Worm (Caenorhabditis elegans) whole organism, L4 larva: Measurements from ENCODE around the gene C16A3.6.

ENCODE experiments used
- D1046.2 ChIP-seq: fragments of 200-800 bp; sonication (Bioruptor generic); IDR thresholded peaks from 2 replicates; pipeline ENCODE4 v1.3.6; 2022; ENCODE audit warnings: missing genetic modification characterization, missing compliant biosample characterization
- F26F4.8 ChIP-seq: fragments of 200-800 bp; sonication (Bioruptor generic); conservative IDR thresholded peaks from 2 replicates; pipeline ENCODE4 v1.3.6; 2022; ENCODE audit warnings: missing genetic modification characterization, missing compliant biosample characterization
- F37D6.2 ChIP-seq: sonication (generic microtip); optimal IDR thresholded peaks from 2 replicates; lab custom pipeline; 2016; ENCODE audit warnings: mild to moderate bottlenecking, missing genetic modification characterization, missing compliant biosample characterization
- F44E2.7 ChIP-seq: fragments of 200-800 bp; sonication (Bioruptor generic); IDR thresholded peaks from 2 replicates; pipeline ENCODE4 v2.1.2; 2022; ENCODE audit warnings: missing genetic modification characterization, missing compliant biosample characterization
- R02D3.7 ChIP-seq: fragments of 150-350 bp; sonication (generic microtip); optimal IDR thresholded peaks from 3 replicates; lab custom pipeline; 2014; ENCODE audit warnings: missing biosample characterization, missing genetic modification characterization
- Y105C5A.15 ChIP-seq: fragments of 200-800 bp; sonication (Bioruptor generic); IDR thresholded peaks from 2 replicates; pipeline ENCODE4 v1.3.6; 2022; ENCODE audit warnings: missing genetic modification characterization, missing compliant biosample characterization
- ZK546.5 ChIP-seq, 2 experiments: sonication (generic microtip); optimal IDR thresholded peaks; 2 replicates each; lab custom pipeline; 2017; ENCODE audit warnings: missing biosample characterization in 2 of 2, missing genetic modification characterization in 2 of 2
- aly-2 ChIP-seq: sonication (generic microtip); optimal IDR thresholded peaks from 2 replicates; lab custom pipeline; 2018; ENCODE audit warnings: missing biosample characterization, missing genetic modification characterization
- arid-1 ChIP-seq: fragments of 200-800 bp; sonication (Bioruptor generic); conservative IDR thresholded peaks from 2 replicates; pipeline ENCODE4 v1.3.6; 2022; ENCODE audit warnings: missing genetic modification reagents, missing genetic modification characterization, missing compliant biosample characterization
- ceh-32 ChIP-seq: sonication (generic microtip); optimal IDR thresholded peaks from 2 replicates; lab custom pipeline; 2016; ENCODE audit warnings: mild to moderate bottlenecking, missing genetic modification characterization, missing compliant biosample characterization; ENCODE audit not compliant: poor library complexity
- ceh-44 ChIP-seq: fragments of 200-800 bp; sonication (Bioruptor generic); IDR thresholded peaks from 2 replicates; pipeline ENCODE4 v1.3.6; 2022; ENCODE audit warnings: missing genetic modification reagents, missing genetic modification characterization, missing compliant biosample characterization
- cey-2 ChIP-seq: sonication (generic microtip); optimal IDR thresholded peaks from 3 replicates; lab custom pipeline; 2017; ENCODE audit warnings: missing genetic modification characterization, mild to moderate bottlenecking, missing compliant biosample characterization, antibody characterized with exemption, borderline replicate concordance; ENCODE audit not compliant: insufficient read depth
- daf-12 ChIP-seq: fragments of 150-350 bp; optimal IDR thresholded peaks from 2 replicates; lab custom pipeline; 2014; ENCODE audit warnings: missing biosample characterization, missing genetic modification reagents, missing genetic modification characterization
- daf-16 ChIP-seq, 3 experiments: sonication (generic microtip); optimal IDR thresholded peaks; 2 replicates each; lab custom pipeline; 2016 to 2017; ENCODE audit warnings: missing genetic modification characterization in 3 of 3, missing genetic modification reagents in 3 of 3, mild to moderate bottlenecking in 2 of 3, missing compliant biosample characterization in 2 of 3, missing biosample characterization in 1 of 3, moderate library complexity in 1 of 3
- dmd-9 ChIP-seq: fragments of 200-800 bp; sonication (Bioruptor generic); IDR thresholded peaks from 2 replicates; pipeline ENCODE4 v1.3.6; 2022; ENCODE audit warnings: missing genetic modification reagents, missing genetic modification characterization, missing compliant biosample characterization
- dpl-1 ChIP-seq: fragments of 150-350 bp; optimal IDR thresholded peaks from 2 replicates; lab custom pipeline; 2014; ENCODE audit warnings: missing biosample characterization, missing genetic modification reagents, missing genetic modification characterization
- duxl-1 ChIP-seq: sonication (generic microtip); optimal IDR thresholded peaks from 2 replicates; lab custom pipeline; 2016; ENCODE audit warnings: mild to moderate bottlenecking, missing genetic modification characterization, moderate library complexity, missing compliant biosample characterization; ENCODE audit not compliant: poor library complexity
- egl-27 ChIP-seq: sonication (generic microtip); optimal IDR thresholded peaks from 3 replicates; lab custom pipeline; 2017; ENCODE audit warnings: missing biosample characterization, missing genetic modification reagents, missing genetic modification characterization
- egl-43 ChIP-seq: fragments of 200-800 bp; sonication (Bioruptor generic); IDR thresholded peaks from 2 replicates; pipeline ENCODE4 v1.3.6; 2022; ENCODE audit warnings: missing genetic modification reagents, missing genetic modification characterization, missing compliant biosample characterization
- fos-1 ChIP-seq: fragments of 150-350 bp; optimal IDR thresholded peaks from 2 replicates; lab custom pipeline; 2014; ENCODE audit warnings: missing biosample characterization, missing genetic modification characterization
- hif-1 ChIP-seq, 2 experiments: sonication (generic microtip); optimal IDR thresholded peaks; 2 replicates each; lab custom pipeline; 2016 to 2017; ENCODE audit warnings: missing compliant biosample characterization in 2 of 2, missing genetic modification characterization in 2 of 2, missing genetic modification reagents in 2 of 2, missing genotype in 2 of 2, mild to moderate bottlenecking in 1 of 2
- lin-13 ChIP-seq: fragments of 150-350 bp; optimal IDR thresholded peaks from 2 replicates; lab custom pipeline; 2014; ENCODE audit warnings: missing biosample characterization, missing genetic modification reagents, missing genetic modification characterization
- lin-15B ChIP-seq: fragments of 150-350 bp; sonication (generic microtip); optimal IDR thresholded peaks from 3 replicates; lab custom pipeline; 2014; ENCODE audit warnings: missing biosample characterization, missing genetic modification characterization
- lin-38 ChIP-seq: fragments of 200-800 bp; sonication (Bioruptor generic); IDR thresholded peaks from 2 replicates; pipeline ENCODE4 v1.3.6; 2022; ENCODE audit warnings: missing genetic modification reagents, missing genetic modification characterization, missing compliant biosample characterization
- lin-39 ChIP-seq: fragments of 150-350 bp; optimal IDR thresholded peaks from 2 replicates; lab custom pipeline; 2014; ENCODE audit warnings: missing biosample characterization, missing genetic modification reagents, missing genetic modification characterization
- lir-3 ChIP-seq: sonication (generic microtip); optimal IDR thresholded peaks from 2 replicates; lab custom pipeline; 2016; ENCODE audit warnings: mild to moderate bottlenecking, missing genetic modification characterization, missing compliant biosample characterization
- lsy-2 ChIP-seq, 2 experiments: fragments of 150-350 bp in 1 of 2; sonication (generic microtip) in 1 of 2; optimal IDR thresholded peaks; 2 replicates each; lab custom pipeline; 2014 to 2017; ENCODE audit warnings: missing biosample characterization in 2 of 2, missing genetic modification characterization in 2 of 2
- madf-9 ChIP-seq: fragments of 200-800 bp; sonication (Bioruptor generic); conservative IDR thresholded peaks from 2 replicates; pipeline ENCODE4 v1.3.6; 2022; ENCODE audit warnings: missing genetic modification reagents, missing genetic modification characterization, missing compliant biosample characterization
- mes-2 ChIP-seq: sonication (generic microtip); optimal IDR thresholded peaks from 2 replicates; lab custom pipeline; 2016; ENCODE audit warnings: missing genotype, mild to moderate bottlenecking, missing genetic modification characterization, missing compliant biosample characterization; ENCODE audit not compliant: poor library complexity, severe bottlenecking
- nhr-10 ChIP-seq: fragments of 150-350 bp; optimal IDR thresholded peaks from 2 replicates; lab custom pipeline; 2014; ENCODE audit warnings: missing biosample characterization, missing genetic modification characterization
- nhr-102 ChIP-seq: sonication (generic microtip); optimal IDR thresholded peaks from 2 replicates; lab custom pipeline; 2016; ENCODE audit warnings: mild to moderate bottlenecking, missing genetic modification characterization, moderate library complexity, missing compliant biosample characterization
- nhr-11 ChIP-seq: fragments of 150-350 bp; optimal IDR thresholded peaks from 2 replicates; lab custom pipeline; 2014; ENCODE audit warnings: missing biosample characterization, missing genetic modification characterization
- nhr-25 ChIP-seq: sonication (generic microtip); optimal IDR thresholded peaks from 2 replicates; lab custom pipeline; 2017; ENCODE audit warnings: missing genetic modification characterization, mild to moderate bottlenecking, missing compliant biosample characterization, antibody characterized with exemption, moderate library complexity, borderline replicate concordance; ENCODE audit not compliant: insufficient read depth
- nhr-28 ChIP-seq: fragments of 150-350 bp; optimal IDR thresholded peaks from 2 replicates; lab custom pipeline; 2014; ENCODE audit warnings: missing biosample characterization, missing genetic modification characterization
- nhr-41 ChIP-seq: fragments of 200-800 bp; sonication (Bioruptor generic); IDR thresholded peaks from 2 replicates; pipeline ENCODE4 v1.3.6; 2022; ENCODE audit warnings: missing genetic modification reagents, missing genetic modification characterization, missing compliant biosample characterization
- nhr-76 ChIP-seq: fragments of 150-350 bp; optimal IDR thresholded peaks from 2 replicates; lab custom pipeline; 2014; ENCODE audit warnings: missing biosample characterization, missing genetic modification characterization
- nhr-77 ChIP-seq: fragments of 150-350 bp; optimal IDR thresholded peaks from 2 replicates; lab custom pipeline; 2014; ENCODE audit warnings: missing biosample characterization, missing genetic modification characterization
- pha-4 ChIP-seq, 2 experiments: fragments of 150-350 bp in 1 of 2; fragments of 200-800 bp in 1 of 2; sonication (Bioruptor generic) in 1 of 2; IDR thresholded peaks in 1 of 2; optimal IDR thresholded peaks in 1 of 2; 2 replicates each; pipeline versions ENCODE4 v1.3.6 to Lab custom; 2014 to 2022; ENCODE audit warnings: missing genetic modification characterization in 2 of 2, missing genetic modification reagents in 2 of 2, missing biosample characterization in 1 of 2, missing compliant biosample characterization in 1 of 2
- saeg-2 ChIP-seq: fragments of 200-800 bp; sonication (Bioruptor generic); IDR thresholded peaks from 2 replicates; pipeline ENCODE4 v1.3.6; 2022; ENCODE audit warnings: missing genetic modification reagents, missing genetic modification characterization, missing compliant biosample characterization
- sdz-12 ChIP-seq: fragments of 200-800 bp; sonication (Bioruptor generic); optimal IDR thresholded peaks from 2 replicates; lab custom pipeline; 2018; ENCODE audit warnings: mild to moderate bottlenecking, missing genetic modification characterization, missing compliant biosample characterization
- spr-1 ChIP-seq: sonication (generic microtip); optimal IDR thresholded peaks from 2 replicates; lab custom pipeline; 2016; ENCODE audit warnings: mild to moderate bottlenecking, missing genetic modification characterization, missing compliant biosample characterization
- unc-130 ChIP-seq: sonication (generic microtip); optimal IDR thresholded peaks from 2 replicates; lab custom pipeline; 2016; ENCODE audit warnings: missing genetic modification reagents, missing genetic modification characterization, missing compliant biosample characterization
- unc-39 ChIP-seq: sonication (generic microtip); optimal IDR thresholded peaks from 2 replicates; lab custom pipeline; 2017; ENCODE audit warnings: missing biosample characterization, missing genetic modification characterization
- unc-62 ChIP-seq, 3 experiments: fragments of 150-350 bp in 1 of 3; sonication (generic microtip); optimal IDR thresholded peaks in 2 of 3; peaks in 1 of 3; 1 replicate in 1 of 3; 2 replicates in 2 of 3; lab custom pipeline; 2014 to 2017; ENCODE audit warnings: missing biosample characterization in 3 of 3, missing genetic modification characterization in 3 of 3, missing genetic modification reagents in 3 of 3, missing genotype in 1 of 3
- zag-1 ChIP-seq: fragments of 150-350 bp; optimal IDR thresholded peaks from 2 replicates; lab custom pipeline; 2014; ENCODE audit warnings: missing biosample characterization, missing genetic modification characterization
- zfp-3 ChIP-seq: fragments of 200-800 bp; sonication (Bioruptor generic); conservative IDR thresholded peaks from 2 replicates; pipeline ENCODE4 v1.3.6; 2022; ENCODE audit warnings: missing genetic modification reagents, missing genetic modification characterization, missing compliant biosample characterization
- zip-11 ChIP-seq: fragments of 200-800 bp; sonication (Bioruptor generic); IDR thresholded peaks from 2 replicates; pipeline ENCODE4 v1.3.6; 2022; ENCODE audit warnings: missing genetic modification characterization, missing compliant biosample characterization
- zip-2 ChIP-seq: fragments of 150-350 bp; optimal IDR thresholded peaks from 2 replicates; lab custom pipeline; 2014; ENCODE audit warnings: missing biosample characterization, missing genetic modification characterization
- ztf-7 ChIP-seq: fragments of 150-350 bp; optimal IDR thresholded peaks from 2 replicates; lab custom pipeline; 2014; ENCODE audit warnings: missing biosample characterization, missing genetic modification characterization

C16A3.6 gene

DNA sequence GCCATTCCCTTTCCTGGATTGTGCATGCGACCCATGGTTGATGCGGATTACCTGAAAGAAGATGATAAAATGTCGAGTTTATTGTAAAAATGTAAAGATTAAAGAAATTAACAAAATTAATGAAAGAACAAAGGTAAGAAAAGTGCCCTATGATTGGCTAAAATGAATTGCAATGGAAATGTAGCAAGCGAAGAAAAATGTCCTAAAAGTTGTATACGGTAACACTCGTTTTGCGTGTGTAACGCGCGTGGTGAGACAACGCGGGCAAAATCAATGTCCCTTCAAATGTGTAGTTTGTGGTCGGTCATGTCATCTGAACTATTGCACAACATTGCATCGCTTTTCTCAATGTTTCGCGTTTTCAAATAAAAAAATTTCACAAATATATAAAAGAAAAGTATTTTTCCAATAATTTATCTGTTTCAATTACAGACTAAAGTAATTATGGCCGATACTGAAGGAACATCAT lies 4.0 kb upstream of the C16A3.6 start, which contains the start of the genes rps-13 and nfx-1 (continued):
- no peak for TF ChIP-seq nhr-76 (tag; lab: Kevin White, UChicago)
- no peak for TF ChIP-seq nhr-102 (tag; lab: Kevin White, UChicago)
- peak; percentile 68 for TF ChIP-seq nhr-25 (tag; lab: Kevin White, UChicago)
- peak; percentile 80 for TF ChIP-seq nhr-11
- TF ChIP-seq dmd-9 (GFP tag; lab: Robert Waterston, UW): no peak
- TF ChIP-seq zag-1 (tag; lab: Kevin White, UChicago): no peak
- TF ChIP-seq cey-2: no peak
- peak; percentile 99 for TF ChIP-seq zip-2 (tag; lab: Kevin White, UChicago)
- TF ChIP-seq ceh-32 (tag; lab: Kevin White, UChicago): no peak
- no peak for TF ChIP-seq F26F4.8 (GFP tag; lab: Robert Waterston, UW)
- TF ChIP-seq egl-43 (GFP tag; lab: Robert Waterston, UW): no peak
- no peak for TF ChIP-seq saeg-2 (GFP tag; lab: Robert Waterston, UW)
- TF ChIP-seq nhr-28: peak; percentile 99
- TF ChIP-seq daf-16 (GFP tag; optimal IDR thresholded peaks at IDR 0.05; lab: Kevin White, UChicago): no peak
- peak; percentile 85 for TF ChIP-seq daf-16 (tag; optimal IDR thresholded peaks at IDR 0.05; lab: Kevin White, UChicago)
- TF ChIP-seq ceh-44 (GFP tag; lab: Robert Waterston, UW): no peak
- peak; percentile 96 to 99 for TF ChIP-seq lsy-2 (tag; optimal IDR thresholded peaks at IDR 0.05; lab: Kevin White, UChicago)
- TF ChIP-seq lin-13: peak; percentile 78
- no peak for TF ChIP-seq F44E2.7
- no peak for TF ChIP-seq egl-27
- TF ChIP-seq madf-9 (GFP tag; lab: Robert Waterston, UW): no peak
- TF ChIP-seq unc-62 (GFP tag; optimal IDR thresholded peaks at IDR 0.05 in 1 of 2; lab: Kevin White, UChicago): peak in 1 of 2 experiments; percentile 90
- TF ChIP-seq unc-62 (tag; optimal IDR thresholded peaks at IDR 0.05; lab: Kevin White, UChicago): no peak
- TF ChIP-seq lin-38 (GFP tag; lab: Robert Waterston, UW): peak; percentile 57
- TF ChIP-seq nhr-77 (tag; lab: Kevin White, UChicago): peak; percentile 91
- TF ChIP-seq R02D3.7 (tag; lab: Kevin White, UChicago): no peak
- peak; percentile 65; the same call in 1 of the 2 replicates for TF ChIP-seq arid-1
- TF ChIP-seq sdz-12: no peak
- TF ChIP-seq D1046.2: peak; percentile 98
- peak; percentile 54 for TF ChIP-seq unc-130 (GFP tag; lab: Kevin White, UChicago)
- no peak for TF ChIP-seq fos-1
- no peak for TF ChIP-seq lin-39 (tag; lab: Kevin White, UChicago)
- TF ChIP-seq nhr-10 (tag; lab: Kevin White, UChicago): peak; percentile 41
- TF ChIP-seq F37D6.2: peak; percentile 10
- TF ChIP-seq daf-12 (tag; lab: Kevin White, UChicago): no peak
- no peak for TF ChIP-seq zfp-3
- TF ChIP-seq lir-3 (tag; lab: Kevin White, UChicago): no peak
- peak; percentile 76 for TF ChIP-seq ztf-7
- no peak for TF ChIP-seq spr-1 (tag; lab: Kevin White, UChicago)
- peak in 1 of 2 experiments; percentile 81 for TF ChIP-seq hif-1 (tag; optimal IDR thresholded peaks at IDR 0.05; lab: Kevin White, UChicago)
- peak; percentile 18 for TF ChIP-seq lin-15B (tag; lab: Kevin White, UChicago)
- TF ChIP-seq nhr-41 (GFP tag; lab: Robert Waterston, UW): no peak
- no peak for TF ChIP-seq zip-11 (GFP tag; lab: Robert Waterston, UW)
- TF ChIP-seq ZK546.5 (tag; optimal IDR thresholded peaks at IDR 0.05; lab: Kevin White, UChicago): no peak
- peak; percentile 73 for TF ChIP-seq dpl-1 (GFP tag; lab: Kevin White, UChicago)
- TF ChIP-seq duxl-1 (tag; lab: Kevin White, UChicago): no peak
- TF ChIP-seq Y105C5A.15 (GFP tag; lab: Robert Waterston, UW): no peak
- TF ChIP-seq unc-39: no peak
- TF ChIP-seq pha-4 (GFP tag; IDR thresholded peaks at IDR 0.05; lab: Robert Waterston, UW): no peak
- peak; percentile 97 for TF ChIP-seq pha-4 (tag; optimal IDR thresholded peaks at IDR 0.05; lab: Kevin White, UChicago)
- no peak for TF ChIP-seq aly-2 (tag; lab: Kevin White, UChicago)
- TF ChIP-seq mes-2 (tag; lab: Kevin White, UChicago): peak; percentile 82
